Worm (Caenorhabditis elegans) whole organism, mixed stage, embryonic: ENCODE data around the gene kin-34.
"Not testable (repeated sequence)": the region's sequence is repeated elsewhere in the genome, so short reads cannot be mapped to it uniquely, and the experiment has no call there.

Experiments used
- blmp-1 ChIP-seq: fragments of 150-350 bp; optimal IDR thresholded peaks from 2 replicates; lab custom pipeline; 2014; ENCODE audit warnings: missing biosample characterization, missing genetic modification characterization
- ceh-83 ChIP-seq: fragments of 200-800 bp; sonication (Bioruptor generic); optimal IDR thresholded peaks from 2 replicates; lab custom pipeline; 2018; ENCODE audit warnings: mild to moderate bottlenecking, missing genetic modification characterization, missing compliant biosample characterization
- lin-13 ChIP-seq: fragments of 150-350 bp; optimal IDR thresholded peaks from 2 replicates; lab custom pipeline; 2014; ENCODE audit warnings: missing biosample characterization, missing genetic modification characterization
- mep-1 ChIP-seq: fragments of 150-350 bp; optimal IDR thresholded peaks from 2 replicates; lab custom pipeline; 2017; ENCODE audit warnings: missing biosample characterization, missing genetic modification reagents, missing genetic modification characterization, inconsistent platforms
- nhr-12 ChIP-seq: fragments of 150-350 bp; optimal IDR thresholded peaks from 2 replicates; lab custom pipeline; 2014; ENCODE audit warnings: missing biosample characterization, missing genetic modification characterization
- nhr-28 ChIP-seq: fragments of 150-350 bp; optimal IDR thresholded peaks from 2 replicates; lab custom pipeline; 2014; ENCODE audit warnings: missing biosample characterization, missing genetic modification characterization
- snpc-4 ChIP-seq: fragments of 150-350 bp; optimal IDR thresholded peaks from 2 replicates; lab custom pipeline; 2014; ENCODE audit warnings: missing biosample characterization, missing genetic modification characterization
- sptf-1 ChIP-seq: sonication (generic microtip); optimal IDR thresholded peaks from 2 replicates; lab custom pipeline; 2017; ENCODE audit warnings: mild to moderate bottlenecking, missing genetic modification characterization, moderate library complexity, missing compliant biosample characterization
- unc-120 ChIP-seq: sonication (generic microtip); optimal IDR thresholded peaks from 2 replicates; lab custom pipeline; 2017; ENCODE audit warnings: missing genetic modification characterization, missing compliant biosample characterization; ENCODE audit not compliant: poor library complexity, severe bottlenecking
- unc-39 ChIP-seq: fragments of 150-350 bp; optimal IDR thresholded peaks from 2 replicates; lab custom pipeline; 2014; ENCODE audit warnings: missing biosample characterization, missing genetic modification characterization
- unc-62 ChIP-seq: fragments of 150-350 bp; optimal IDR thresholded peaks from 2 replicates; lab custom pipeline; 2014; ENCODE audit warnings: missing biosample characterization, missing genetic modification reagents, missing genetic modification characterization

- TF ChIP-seq lin-13 (tag; lab: Kevin White, UChicago); unc-62 (GFP tag; lab: Kevin White, UChicago); nhr-12 (tag; lab: Kevin White, UChicago); nhr-28; mep-1 (tag; lab: Kevin White, UChicago); ceh-83 (GFP tag; lab: Kevin White, UChicago); snpc-4; unc-120 (tag; lab: Kevin White, UChicago); unc-39 (tag; lab: Kevin White, UChicago); sptf-1 (tag; lab: Kevin White, UChicago); blmp-1 (tag; lab: Kevin White, UChicago): not testable (repeated sequence)
Observed at ce11 chrV:212687-213086, 33.3 kb downstream of the kin-34 start, which contains the start of gene DC2.5.
